Worm (Caenorhabditis elegans) whole organism, late embryonic: Measurements from ENCODE around the gene F28F8.7.

Experiments used
- C08G9.2 ChIP-seq: sonication (generic microtip); optimal IDR thresholded peaks from 2 replicates; lab custom pipeline; 2016; ENCODE audit warnings: mild to moderate bottlenecking, missing genetic modification characterization, moderate library complexity, missing compliant biosample characterization
- F13H6.1 ChIP-seq: sonication (generic microtip); optimal IDR thresholded peaks from 2 replicates; lab custom pipeline; 2016; ENCODE audit warnings: missing genetic modification characterization, missing compliant biosample characterization
- Y22D7AL.16 ChIP-seq: sonication (generic microtip); optimal IDR thresholded peaks from 2 replicates; lab custom pipeline; 2016; ENCODE audit warnings: missing genetic modification characterization, missing compliant biosample characterization
- ceh-14 ChIP-seq: sonication (generic microtip); optimal IDR thresholded peaks from 2 replicates; lab custom pipeline; 2016; ENCODE audit warnings: missing genotype, missing genetic modification characterization, missing compliant biosample characterization
- ceh-18 ChIP-seq: sonication (generic microtip); optimal IDR thresholded peaks from 2 replicates; lab custom pipeline; 2016; ENCODE audit warnings: missing genetic modification characterization, missing compliant biosample characterization
- ceh-31 ChIP-seq: sonication (generic microtip); optimal IDR thresholded peaks from 2 replicates; lab custom pipeline; 2016; ENCODE audit warnings: missing genetic modification characterization, missing compliant biosample characterization
- ceh-48 ChIP-seq: sonication (generic microtip); optimal IDR thresholded peaks from 2 replicates; lab custom pipeline; 2016; ENCODE audit warnings: missing genetic modification characterization, inconsistent platforms, missing compliant biosample characterization
- che-1 ChIP-seq: sonication (generic microtip); optimal IDR thresholded peaks from 2 replicates; lab custom pipeline; 2016; ENCODE audit warnings: mild to moderate bottlenecking, missing genetic modification characterization, missing compliant biosample characterization
- dve-1 ChIP-seq: sonication (generic microtip); optimal IDR thresholded peaks from 2 replicates; lab custom pipeline; 2017; ENCODE audit warnings: antibody characterized with exemption, mild to moderate bottlenecking, missing genetic modification characterization, missing compliant biosample characterization
- elt-2 ChIP-seq: sonication (generic microtip); optimal IDR thresholded peaks from 2 replicates; lab custom pipeline; 2016; ENCODE audit warnings: missing genetic modification reagents, missing genetic modification characterization, missing compliant biosample characterization
- elt-4 ChIP-seq: sonication (generic microtip); optimal IDR thresholded peaks from 2 replicates; lab custom pipeline; 2016; ENCODE audit warnings: missing genetic modification characterization, missing compliant biosample characterization
- eyg-1 ChIP-seq: sonication (generic microtip); optimal IDR thresholded peaks from 2 replicates; lab custom pipeline; 2016; ENCODE audit warnings: missing genotype, missing genetic modification characterization, missing compliant biosample characterization
- fkh-10 ChIP-seq: fragments of 150-350 bp; optimal IDR thresholded peaks from 2 replicates; lab custom pipeline; 2014; ENCODE audit warnings: missing biosample characterization, missing genetic modification reagents, missing genetic modification characterization
- fkh-6 ChIP-seq: sonication (generic microtip); optimal IDR thresholded peaks from 2 replicates; lab custom pipeline; 2016; ENCODE audit warnings: missing genetic modification characterization, missing compliant biosample characterization
- gmeb-2 ChIP-seq: sonication (generic microtip); optimal IDR thresholded peaks from 2 replicates; lab custom pipeline; 2016; ENCODE audit warnings: missing genetic modification characterization, inconsistent platforms, missing compliant biosample characterization
- hlh-13 ChIP-seq: fragments of 200-800 bp; sonication (Bioruptor generic); optimal IDR thresholded peaks from 2 replicates; lab custom pipeline; 2018; ENCODE audit warnings: mild to moderate bottlenecking, missing genetic modification characterization, missing compliant biosample characterization
- hlh-15 ChIP-seq: sonication (generic microtip); optimal IDR thresholded peaks from 2 replicates; lab custom pipeline; 2016; ENCODE audit warnings: missing genetic modification characterization, missing compliant biosample characterization
- hlh-30 ChIP-seq: sonication (generic microtip); optimal IDR thresholded peaks from 2 replicates; lab custom pipeline; 2017; ENCODE audit warnings: antibody characterized with exemption, missing genetic modification characterization, missing compliant biosample characterization; ENCODE audit not compliant: insufficient read depth
- hlh-8 ChIP-seq: sonication (generic microtip); optimal IDR thresholded peaks from 2 replicates; lab custom pipeline; 2016; ENCODE audit warnings: missing genotype, missing genetic modification characterization, missing compliant biosample characterization
- lim-6 ChIP-seq: sonication (generic microtip); optimal IDR thresholded peaks from 2 replicates; lab custom pipeline; 2016; ENCODE audit warnings: missing genetic modification characterization, missing compliant biosample characterization
- lin-11 ChIP-seq: fragments of 200-800 bp; sonication (Bioruptor generic); optimal IDR thresholded peaks from 2 replicates; lab custom pipeline; 2018; ENCODE audit warnings: mild to moderate bottlenecking, missing genetic modification characterization, missing compliant biosample characterization
- madf-2 ChIP-seq: sonication (generic microtip); optimal IDR thresholded peaks from 2 replicates; lab custom pipeline; 2017; ENCODE audit warnings: missing genetic modification characterization, missing compliant biosample characterization
- nfya-1 ChIP-seq: sonication (generic microtip); optimal IDR thresholded peaks from 2 replicates; lab custom pipeline; 2017; ENCODE audit warnings: missing genetic modification characterization, mild to moderate bottlenecking, missing compliant biosample characterization, antibody characterized with exemption, moderate library complexity
- nhr-11 ChIP-seq: fragments of 150-350 bp; optimal IDR thresholded peaks from 2 replicates; lab custom pipeline; 2014; ENCODE audit warnings: missing biosample characterization, missing genetic modification characterization
- odd-2 ChIP-seq: sonication (generic microtip); optimal IDR thresholded peaks from 2 replicates; lab custom pipeline; 2017; ENCODE audit warnings: antibody characterized with exemption, mild to moderate bottlenecking, missing genetic modification characterization, missing compliant biosample characterization
- pax-1 ChIP-seq: fragments of 150-350 bp; optimal IDR thresholded peaks from 2 replicates; lab custom pipeline; 2014; ENCODE audit warnings: missing biosample characterization, missing genetic modification characterization
- pha-2 ChIP-seq: sonication (generic microtip); optimal IDR thresholded peaks from 2 replicates; lab custom pipeline; 2017; ENCODE audit warnings: mild to moderate bottlenecking, missing genetic modification characterization, missing compliant biosample characterization
- pha-4 ChIP-seq: fragments of 150-350 bp; optimal IDR thresholded peaks from 2 replicates; lab custom pipeline; 2018; ENCODE audit warnings: missing biosample characterization, missing genetic modification reagents, missing genetic modification characterization
- pqm-1 ChIP-seq: sonication (generic microtip); optimal IDR thresholded peaks from 2 replicates; lab custom pipeline; 2016; ENCODE audit warnings: missing genetic modification characterization, missing compliant biosample characterization
- ref-2 ChIP-seq: sonication (generic microtip); optimal IDR thresholded peaks from 2 replicates; lab custom pipeline; 2016; ENCODE audit warnings: missing genetic modification characterization, missing compliant biosample characterization
- sdc-2 ChIP-seq: sonication (generic microtip); optimal IDR thresholded peaks from 2 replicates; lab custom pipeline; 2016; ENCODE audit warnings: missing genotype, missing genetic modification characterization, missing compliant biosample characterization
- sox-2 ChIP-seq: fragments of 200-800 bp; sonication (Bioruptor generic); IDR thresholded peaks from 2 replicates; pipeline ENCODE4 v1.3.6; 2022; ENCODE audit warnings: missing genetic modification reagents, missing genetic modification characterization, missing compliant biosample characterization
- unc-3 ChIP-seq, 2 experiments: fragments of 200-800 bp in 1 of 2; sonication (Bioruptor generic) in 1 of 2; sonication (generic microtip) in 1 of 2; conservative IDR thresholded peaks in 1 of 2; optimal IDR thresholded peaks in 1 of 2; 2 replicates each; pipeline versions ENCODE4 v1.3.6 to Lab custom; 2016 to 2022; ENCODE audit warnings: missing compliant biosample characterization in 2 of 2, missing genetic modification characterization in 2 of 2, missing genetic modification reagents in 1 of 2
- unc-86 ChIP-seq: sonication (generic microtip); optimal IDR thresholded peaks from 2 replicates; lab custom pipeline; 2016; ENCODE audit warnings: missing genetic modification characterization, missing compliant biosample characterization
- ztf-16 ChIP-seq: sonication (generic microtip); optimal IDR thresholded peaks from 2 replicates; lab custom pipeline; 2017; ENCODE audit warnings: missing genetic modification characterization, missing compliant biosample characterization

F28F8.7 gene

ce11 chrV:15569702-15570430, 20.6 kb downstream of the F28F8.7 start, which contains the start of gene lsm-5:
Gene lsm-5 (plus strand): TSS chrV:15570380.
- TF ChIP-seq Y22D7AL.16 (tag; lab: Kevin White, UChicago): no peak
- TF ChIP-seq dve-1: no peak
- TF ChIP-seq hlh-8 (tag; lab: Kevin White, UChicago): no peak
- TF ChIP-seq pha-2 (tag; lab: Kevin White, UChicago): no peak
- no peak for TF ChIP-seq hlh-30 (tag; lab: Kevin White, UChicago)
- TF ChIP-seq odd-2: no peak
- TF ChIP-seq ceh-14: no peak
- TF ChIP-seq F13H6.1 (tag; lab: Kevin White, UChicago): no peak
- no peak for TF ChIP-seq lim-6 (tag; lab: Kevin White, UChicago)
- TF ChIP-seq gmeb-2 (tag; lab: Kevin White, UChicago): no peak
- no peak for TF ChIP-seq nhr-11 (tag; lab: Kevin White, UChicago)
- TF ChIP-seq nfya-1 (tag; lab: Kevin White, UChicago): no peak
- TF ChIP-seq unc-3 (GFP tag; conservative IDR thresholded peaks at IDR 0.05; lab: Robert Waterston, UW): no peak
- TF ChIP-seq unc-3 (tag; optimal IDR thresholded peaks at IDR 0.05; lab: Kevin White, UChicago): no peak

ce11 chrV:15568381-15568780, 22.0 kb downstream of the F28F8.7 start:
- no peak for TF ChIP-seq sdc-2
- TF ChIP-seq fkh-6: no peak
- TF ChIP-seq odd-2: no peak
- TF ChIP-seq pha-2 (tag; lab: Kevin White, UChicago): no peak
- no peak for TF ChIP-seq ceh-31
- TF ChIP-seq eyg-1: no peak
- TF ChIP-seq lin-11 (tag; lab: Kevin White, UChicago): no peak

- no peak for TF ChIP-seq pax-1
- no peak for TF ChIP-seq Y22D7AL.16 (tag; lab: Kevin White, UChicago)
- TF ChIP-seq ref-2 (tag; lab: Kevin White, UChicago): no peak
- no peak for TF ChIP-seq sox-2 (GFP tag; lab: Robert Waterston, UW)
- TF ChIP-seq hlh-30 (tag; lab: Kevin White, UChicago): no peak
- TF ChIP-seq unc-86 (tag; lab: Kevin White, UChicago): no peak
- no peak for TF ChIP-seq eyg-1
- TF ChIP-seq ztf-16 (tag; lab: Kevin White, UChicago): no peak
- TF ChIP-seq dve-1: no peak
- no peak for TF ChIP-seq hlh-13 (GFP tag; lab: Kevin White, UChicago)
- TF ChIP-seq unc-3 (GFP tag; conservative IDR thresholded peaks at IDR 0.05; lab: Robert Waterston, UW): no peak
- no peak for TF ChIP-seq unc-3 (tag; optimal IDR thresholded peaks at IDR 0.05; lab: Kevin White, UChicago)
- no peak for TF ChIP-seq lim-6 (tag; lab: Kevin White, UChicago)
These were observed 23.0 kb downstream of the F28F8.7 start, which contains the start of gene acs-2 for ce11 chrV:15567344-15567804. Gene acs-2 (plus strand): TSS chrV:15567394.

DNA sequence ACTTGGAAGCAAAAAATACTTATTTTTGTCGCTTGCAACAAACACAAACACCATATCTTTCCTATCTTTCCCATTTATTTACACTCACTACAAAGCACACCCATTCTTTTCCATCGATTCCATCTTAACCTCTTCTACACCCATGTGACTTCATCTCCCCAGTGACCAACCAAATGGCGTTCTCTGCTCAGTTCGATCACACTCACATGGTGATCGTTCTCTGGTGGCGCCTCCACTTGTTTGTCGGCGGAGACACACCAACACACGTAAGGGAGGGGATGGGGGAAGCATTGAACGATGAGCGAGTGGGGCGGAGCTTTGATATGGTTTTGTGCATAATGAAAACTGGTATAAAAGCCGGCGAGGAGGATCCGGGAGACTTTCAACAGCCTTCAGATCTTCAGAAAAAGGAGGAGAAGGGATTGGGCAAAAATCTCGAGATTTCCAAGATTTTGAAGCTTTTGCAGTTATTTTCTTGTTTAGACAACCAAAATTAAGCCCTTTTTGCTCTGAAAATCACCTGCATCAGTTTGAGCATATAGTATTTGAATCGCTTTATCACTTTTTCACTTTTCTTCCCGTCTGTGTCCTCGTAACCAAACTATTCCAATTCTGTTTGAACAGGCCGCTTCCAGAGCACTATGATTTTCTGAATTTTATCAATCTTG, 23.8 kb downstream of the F28F8.7 start:
- peak; percentile 34 for TF ChIP-seq hlh-30 (tag; lab: Kevin White, UChicago)
- TF ChIP-seq ceh-48 (tag; lab: Kevin White, UChicago): no peak
- peak; percentile 15 for TF ChIP-seq pqm-1 (tag; lab: Kevin White, UChicago)
- no peak for TF ChIP-seq lim-6 (tag; lab: Kevin White, UChicago)
- TF ChIP-seq fkh-10 (GFP tag; lab: Kevin White, UChicago): no peak
- no peak for TF ChIP-seq odd-2
- TF ChIP-seq hlh-15: no peak
- peak; percentile 20 for TF ChIP-seq ceh-18 (tag; lab: Kevin White, UChicago)

DNA sequence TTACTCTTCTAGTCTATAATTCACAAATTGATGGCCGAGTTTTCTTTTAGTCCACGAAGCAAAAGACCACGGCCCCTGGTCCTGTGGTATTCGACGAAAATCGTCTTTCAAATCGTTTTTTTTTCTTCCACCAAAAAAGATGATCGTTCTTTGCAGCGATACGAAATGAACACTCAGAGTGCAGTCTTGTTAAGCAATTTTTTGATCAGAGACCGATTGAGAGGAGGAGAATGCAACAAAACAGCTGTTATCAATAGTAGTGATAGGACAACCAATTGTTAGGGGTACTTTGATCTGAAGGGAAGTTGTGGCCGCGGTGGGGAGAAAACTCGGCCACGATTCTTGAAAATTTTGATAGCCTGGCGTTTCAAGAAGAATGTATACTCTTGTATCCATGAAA, 26.4 kb downstream of the F28F8.7 start:
- TF ChIP-seq pha-4 (tag; lab: Kevin White, UChicago) (no peak), C08G9.2 (no peak), elt-2 (tag; lab: Kevin White, UChicago) (peak; percentile 40), elt-4 (tag; lab: Kevin White, UChicago) (no peak), ceh-31 (no peak), che-1 (tag; lab: Kevin White, UChicago) (no peak), madf-2 (tag; lab: Kevin White, UChicago) (no peak)
